Worm (Caenorhabditis elegans) whole organism, mixed stage, embryonic: ENCODE data around the gene flh-1.

Source experiments
- M03D4.4 ChIP-seq: sonication (generic microtip); optimal IDR thresholded peaks from 2 replicates; lab custom pipeline; 2017; ENCODE audit warnings: mild to moderate bottlenecking, missing genetic modification characterization, missing compliant biosample characterization
- bed-3 ChIP-seq: fragments of 200-800 bp; sonication (Bioruptor generic); optimal IDR thresholded peaks from 3 replicates; lab custom pipeline; 2018; ENCODE audit warnings: mild to moderate bottlenecking, missing genetic modification characterization, moderate library complexity, missing compliant biosample characterization
- ceh-39 ChIP-seq: fragments of 150-350 bp; optimal IDR thresholded peaks from 2 replicates; lab custom pipeline; 2014; ENCODE audit warnings: missing biosample characterization, missing genetic modification characterization
- ceh-83 ChIP-seq: fragments of 200-800 bp; sonication (Bioruptor generic); optimal IDR thresholded peaks from 2 replicates; lab custom pipeline; 2018; ENCODE audit warnings: mild to moderate bottlenecking, missing genetic modification characterization, missing compliant biosample characterization
- ces-1 ChIP-seq: fragments of 150-350 bp; optimal IDR thresholded peaks from 2 replicates; lab custom pipeline; 2014; ENCODE audit warnings: missing biosample characterization, missing genetic modification reagents, missing genetic modification characterization
- cnd-1 ChIP-seq: fragments of 200-800 bp; sonication (Bioruptor generic); optimal IDR thresholded peaks from 2 replicates; lab custom pipeline; 2018; ENCODE audit warnings: mild to moderate bottlenecking, missing genetic modification characterization, missing compliant biosample characterization
- drap-1 ChIP-seq: fragments of 200-800 bp; sonication (Bioruptor generic); optimal IDR thresholded peaks from 3 replicates; lab custom pipeline; 2018; ENCODE audit warnings: mild to moderate bottlenecking, missing genetic modification characterization, missing compliant biosample characterization
- elt-1 ChIP-seq: sonication (generic microtip); optimal IDR thresholded peaks from 2 replicates; lab custom pipeline; 2017; ENCODE audit warnings: missing genetic modification characterization, mild to moderate bottlenecking, missing compliant biosample characterization, antibody characterized with exemption, moderate library complexity, borderline replicate concordance; ENCODE audit not compliant: insufficient read depth
- elt-3 ChIP-seq: fragments of 150-350 bp; optimal IDR thresholded peaks from 2 replicates; lab custom pipeline; 2014; ENCODE audit warnings: missing biosample characterization, missing genetic modification characterization
- flh-1 ChIP-seq: fragments of 200-800 bp; sonication (Bioruptor generic); optimal IDR thresholded peaks from 2 replicates; lab custom pipeline; 2018; ENCODE audit warnings: mild to moderate bottlenecking, missing genetic modification characterization, moderate library complexity, missing compliant biosample characterization
- ham-2 ChIP-seq: fragments of 200-800 bp; sonication (Bioruptor generic); optimal IDR thresholded peaks from 2 replicates; lab custom pipeline; 2018; ENCODE audit warnings: mild to moderate bottlenecking, missing genetic modification characterization, missing compliant biosample characterization
- hlh-1 ChIP-seq: fragments of 150-350 bp; optimal IDR thresholded peaks from 2 replicates; lab custom pipeline; 2014; ENCODE audit warnings: missing biosample characterization, missing genetic modification reagents, missing genetic modification characterization
- lin-13 ChIP-seq: fragments of 150-350 bp; optimal IDR thresholded peaks from 2 replicates; lab custom pipeline; 2014; ENCODE audit warnings: missing biosample characterization, missing genetic modification characterization
- lin-32 ChIP-seq: fragments of 200-800 bp; sonication (Bioruptor generic); optimal IDR thresholded peaks from 2 replicates; lab custom pipeline; 2018; ENCODE audit warnings: mild to moderate bottlenecking, missing genetic modification characterization, missing compliant biosample characterization
- lsy-2 ChIP-seq: fragments of 150-350 bp; optimal IDR thresholded peaks from 2 replicates; lab custom pipeline; 2014; ENCODE audit warnings: missing biosample characterization, missing genetic modification characterization
- mep-1 ChIP-seq: fragments of 150-350 bp; optimal IDR thresholded peaks from 2 replicates; lab custom pipeline; 2017; ENCODE audit warnings: missing biosample characterization, missing genetic modification reagents, missing genetic modification characterization, inconsistent platforms
- mls-2 ChIP-seq: sonication (generic microtip); optimal IDR thresholded peaks from 2 replicates; lab custom pipeline; 2016; ENCODE audit warnings: mild to moderate bottlenecking, missing genetic modification characterization, moderate library complexity, missing compliant biosample characterization
- nhr-12 ChIP-seq: fragments of 150-350 bp; optimal IDR thresholded peaks from 2 replicates; lab custom pipeline; 2014; ENCODE audit warnings: missing biosample characterization, missing genetic modification characterization
- nhr-2 ChIP-seq: fragments of 150-350 bp; optimal IDR thresholded peaks from 2 replicates; lab custom pipeline; 2014; ENCODE audit warnings: missing biosample characterization, missing genetic modification characterization
- nhr-237 ChIP-seq: fragments of 150-350 bp; optimal IDR thresholded peaks from 2 replicates; lab custom pipeline; 2014; ENCODE audit warnings: missing biosample characterization, missing genetic modification characterization
- nhr-28 ChIP-seq: fragments of 150-350 bp; optimal IDR thresholded peaks from 2 replicates; lab custom pipeline; 2014; ENCODE audit warnings: missing biosample characterization, missing genetic modification characterization
- nhr-76 ChIP-seq: sonication (generic microtip); optimal IDR thresholded peaks from 2 replicates; lab custom pipeline; 2017; ENCODE audit warnings: missing biosample characterization, missing genetic modification characterization
- pha-4 ChIP-seq: fragments of 150-350 bp; optimal IDR thresholded peaks from 2 replicates; lab custom pipeline; 2018; ENCODE audit warnings: missing biosample characterization, missing genetic modification reagents, missing genetic modification characterization
- sem-2 ChIP-seq: fragments of 200-800 bp; sonication (Bioruptor generic); optimal IDR thresholded peaks from 2 replicates; lab custom pipeline; 2018; ENCODE audit warnings: mild to moderate bottlenecking, missing genetic modification characterization, missing compliant biosample characterization
- snpc-4 ChIP-seq: fragments of 150-350 bp; optimal IDR thresholded peaks from 2 replicates; lab custom pipeline; 2014; ENCODE audit warnings: missing biosample characterization, missing genetic modification characterization
- sptf-1 ChIP-seq: sonication (generic microtip); optimal IDR thresholded peaks from 2 replicates; lab custom pipeline; 2017; ENCODE audit warnings: mild to moderate bottlenecking, missing genetic modification characterization, moderate library complexity, missing compliant biosample characterization
- tbx-8 ChIP-seq: fragments of 200-800 bp; sonication (Bioruptor generic); optimal IDR thresholded peaks from 2 replicates; lab custom pipeline; 2018; ENCODE audit warnings: mild to moderate bottlenecking, missing genetic modification characterization, moderate library complexity, missing compliant biosample characterization
- unc-120 ChIP-seq: sonication (generic microtip); optimal IDR thresholded peaks from 2 replicates; lab custom pipeline; 2017; ENCODE audit warnings: missing genetic modification characterization, missing compliant biosample characterization; ENCODE audit not compliant: poor library complexity, severe bottlenecking
- unc-39 ChIP-seq: fragments of 150-350 bp; optimal IDR thresholded peaks from 2 replicates; lab custom pipeline; 2014; ENCODE audit warnings: missing biosample characterization, missing genetic modification characterization
- unc-62 ChIP-seq: fragments of 150-350 bp; optimal IDR thresholded peaks from 2 replicates; lab custom pipeline; 2014; ENCODE audit warnings: missing biosample characterization, missing genetic modification reagents, missing genetic modification characterization
- zip-8 ChIP-seq: fragments of 150-350 bp; optimal IDR thresholded peaks from 2 replicates; lab custom pipeline; 2014; ENCODE audit warnings: missing biosample characterization, missing genetic modification characterization
- ztf-11 ChIP-seq: fragments of 150-350 bp; optimal IDR thresholded peaks from 2 replicates; lab custom pipeline; 2014; ENCODE audit warnings: missing biosample characterization, missing genetic modification characterization

flh-1 gene

ce11 chrIV:9268916-9269315 is 4.8 kb upstream of the flh-1 start:
- TF ChIP-seq nhr-237 (no peak), mep-1 (tag; lab: Kevin White, UChicago) (peak; percentile 20), sptf-1 (no peak), drap-1 (GFP tag; lab: Kevin White, UChicago) (peak; percentile 22), pha-4 (tag; lab: Kevin White, UChicago) (no peak), elt-1 (no peak), M03D4.4 (peak; percentile 41), sem-2 (GFP tag; lab: Kevin White, UChicago) (no peak), cnd-1 (peak; percentile 32), nhr-12 (tag; lab: Kevin White, UChicago) (no peak), ham-2 (peak; percentile 55), unc-120 (tag; lab: Kevin White, UChicago) (peak; percentile 7), nhr-2 (no peak), lsy-2 (tag; lab: Kevin White, UChicago) (no peak), ceh-83 (GFP tag; lab: Kevin White, UChicago) (peak; percentile 37), ztf-11 (tag; lab: Kevin White, UChicago) (peak; percentile 68), elt-3 (no peak), ces-1 (no peak), lin-13 (peak; percentile 1), unc-62 (GFP tag; lab: Kevin White, UChicago) (peak; percentile 46), tbx-8 (GFP tag; lab: Kevin White, UChicago) (peak; percentile 14), nhr-28 (tag; lab: Kevin White, UChicago) (no peak), mls-2 (no peak), bed-3 (GFP tag; lab: Kevin White, UChicago) (no peak), hlh-1 (peak; percentile 11), ceh-39 (peak; percentile 27), unc-39 (tag; lab: Kevin White, UChicago) (no peak), nhr-76 (no peak)

- TF ChIP-seq nhr-2: peak; percentile 74
- TF ChIP-seq cnd-1: peak; percentile 28
- no peak for TF ChIP-seq nhr-28 (tag; lab: Kevin White, UChicago)
- TF ChIP-seq ces-1: no peak
- TF ChIP-seq ceh-39: no peak
- no peak for TF ChIP-seq drap-1 (GFP tag; lab: Kevin White, UChicago)
Observed at ce11 chrIV:9267581-9267980, 3.5 kb upstream of the flh-1 start.

DNA sequence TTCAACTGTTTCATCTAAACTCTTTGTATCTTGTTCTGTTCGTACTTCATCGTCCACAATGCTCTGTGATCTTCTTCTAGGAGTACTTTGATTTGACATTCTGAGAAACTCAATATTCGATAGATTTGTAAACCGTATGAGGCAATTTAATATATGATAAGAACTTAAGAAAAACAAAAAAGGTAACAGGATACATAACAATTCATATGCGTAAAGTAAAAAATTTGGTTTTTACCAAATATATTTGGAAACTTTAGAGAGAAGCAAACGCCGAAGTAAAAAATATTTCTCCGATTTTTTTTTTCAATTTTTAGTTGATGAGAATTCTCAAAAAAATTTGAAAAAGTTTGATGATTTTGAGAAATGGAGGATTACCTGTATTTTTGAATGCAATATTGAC is 2.4 kb upstream of the flh-1 start, which contains the start of gene Y11D7A.19:
Y11D7A.19 (minus strand) TSS at position 101 of the 400 bp plus-strand sequence.
- TF ChIP-seq tbx-8 (GFP tag; lab: Kevin White, UChicago) (no peak), ham-2 (no peak), lin-32 (GFP tag; lab: Kevin White, UChicago) (no peak), nhr-76 (no peak), lin-13 (no peak), ceh-83 (GFP tag; lab: Kevin White, UChicago) (no peak), sptf-1 (no peak), mls-2 (no peak), nhr-28 (tag; lab: Kevin White, UChicago) (no peak)

DNA sequence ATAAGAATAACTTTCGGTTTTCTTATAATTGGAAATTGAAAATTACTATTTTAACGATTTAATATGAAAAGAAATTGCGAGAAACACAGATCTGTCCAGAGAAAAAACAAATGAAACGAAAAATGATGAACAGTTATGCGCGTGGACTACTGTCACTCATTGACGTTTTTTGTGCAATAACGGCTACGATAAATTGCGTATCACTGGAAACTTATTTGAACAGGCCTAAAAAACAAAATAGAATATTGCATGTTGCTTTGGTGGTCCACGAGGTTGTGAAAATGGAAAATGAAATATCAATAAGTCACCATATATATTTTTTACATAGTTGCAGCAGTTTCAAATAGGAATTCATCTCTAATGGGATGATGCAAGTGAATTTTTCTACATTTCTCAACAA is 443 bp upstream of the flh-1 start:
- TF ChIP-seq ham-2 (no peak), pha-4 (tag; lab: Kevin White, UChicago) (no peak)
- TF ChIP-seq, all 35 proteins: peak for 0

- TF ChIP-seq lsy-2 (tag; lab: Kevin White, UChicago) (no peak), elt-1 (no peak), mls-2 (no peak), ceh-83 (GFP tag; lab: Kevin White, UChicago) (no peak), tbx-8 (GFP tag; lab: Kevin White, UChicago) (no peak), unc-120 (tag; lab: Kevin White, UChicago) (no peak), zip-8 (tag; lab: Kevin White, UChicago) (no peak), ceh-39 (no peak), nhr-12 (tag; lab: Kevin White, UChicago) (no peak), sptf-1 (no peak), nhr-28 (tag; lab: Kevin White, UChicago) (no peak), lin-13 (no peak), snpc-4 (tag; lab: Kevin White, UChicago) (no peak), flh-1 (GFP tag; lab: Kevin White, UChicago) (no peak)
Observed at ce11 chrIV:9262295-9262694, 1.8 kb downstream of the flh-1 start.
